Worm (Caenorhabditis elegans) whole organism, midembryonic: Measurements from ENCODE around the gene tmed-1.

ENCODE experiments used
- flt-1 ChIP-seq: fragments of 200-800 bp; sonication (Bioruptor generic); IDR thresholded peaks from 2 replicates; pipeline ENCODE4 v1.3.6; 2022; ENCODE audit warnings: missing genetic modification characterization, missing compliant biosample characterization
- klf-2 ChIP-seq: fragments of 200-800 bp; sonication (Bioruptor generic); conservative IDR thresholded peaks from 2 replicates; pipeline ENCODE4 v1.3.6; 2022; ENCODE audit warnings: missing genetic modification reagents, missing genetic modification characterization, missing compliant biosample characterization
- ztf-29 ChIP-seq: fragments of 200-800 bp; sonication (Bioruptor generic); IDR thresholded peaks from 2 replicates; pipeline ENCODE4 v1.3.6; 2022; ENCODE audit warnings: missing genetic modification reagents, missing genetic modification characterization, missing compliant biosample characterization

- TF ChIP-seq flt-1 (GFP tag; lab: Robert Waterston, UW) (no peak), klf-2 (no peak), ztf-29 (GFP tag; lab: Robert Waterston, UW) (no peak)
Measured at ce11 chrIV:12051049-12051792, 26.7 kb downstream of the tmed-1 start, which contains the start of the genes bre-5 and spt-5.
